Fruit fly (Drosophila melanogaster) whole organism: Measurements from ENCODE around the gene CG15286.

Experiments
- CG8478 ChIP-seq: fragments of >200 bp; optimal IDR thresholded peaks from 2 replicates; lab custom pipeline; 2018; ENCODE audit warnings: inconsistent platforms
- psq ChIP-seq: fragments of >200 bp; optimal IDR thresholded peaks from 2 replicates; lab custom pipeline; 2017

DNA sequence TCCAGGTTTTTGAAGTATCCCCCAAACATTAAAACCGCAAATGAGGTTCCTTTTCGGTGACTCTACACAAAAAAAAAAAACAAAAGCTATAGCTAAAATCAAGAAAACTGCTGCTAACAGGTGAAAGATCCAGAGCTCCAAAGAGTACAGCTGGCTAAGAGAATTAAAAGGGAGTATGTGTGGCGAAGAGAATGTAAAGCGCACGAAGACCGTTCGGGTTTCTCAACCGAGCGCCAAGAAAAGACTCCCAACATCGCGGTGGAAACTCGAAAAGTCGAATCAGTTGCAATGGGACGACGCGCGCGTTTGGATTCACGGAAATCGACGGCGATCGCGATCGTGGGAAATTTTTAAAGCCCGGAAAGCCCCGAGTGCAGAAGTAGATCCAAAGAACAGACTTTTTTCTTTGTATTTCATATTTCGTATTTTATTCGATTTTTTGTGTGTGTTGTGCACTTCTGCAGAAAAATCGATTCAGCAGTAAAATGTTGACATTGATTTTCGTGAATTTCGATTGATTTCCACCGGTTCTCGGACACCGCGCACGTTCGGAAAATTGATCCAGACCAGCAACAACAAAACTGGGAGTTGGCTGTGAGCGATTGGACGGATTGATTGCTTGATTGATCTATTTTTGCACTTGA lies 37.2 kb upstream of the CG15286 start:
- TF ChIP-seq CG8478 (lab: Kevin White, UChicago) (no peak), psq (no peak)
